Worm (Caenorhabditis elegans) whole organism, mixed stage, embryonic: Measurements from ENCODE around the gene C32D5.10.

Experiments
- M03D4.4 ChIP-seq: sonication (generic microtip); optimal IDR thresholded peaks from 2 replicates; lab custom pipeline; 2017; ENCODE audit warnings: mild to moderate bottlenecking, missing genetic modification characterization, missing compliant biosample characterization
- blmp-1 ChIP-seq: fragments of 150-350 bp; optimal IDR thresholded peaks from 2 replicates; lab custom pipeline; 2014; ENCODE audit warnings: missing biosample characterization, missing genetic modification characterization
- ceh-39 ChIP-seq: fragments of 150-350 bp; optimal IDR thresholded peaks from 2 replicates; lab custom pipeline; 2014; ENCODE audit warnings: missing biosample characterization, missing genetic modification characterization
- ceh-43 ChIP-seq: fragments of 200-800 bp; sonication (Bioruptor generic); optimal IDR thresholded peaks from 2 replicates; lab custom pipeline; 2018; ENCODE audit warnings: mild to moderate bottlenecking, missing genetic modification characterization, moderate library complexity, missing compliant biosample characterization
- ces-1 ChIP-seq: fragments of 150-350 bp; optimal IDR thresholded peaks from 2 replicates; lab custom pipeline; 2014; ENCODE audit warnings: missing biosample characterization, missing genetic modification reagents, missing genetic modification characterization
- cnd-1 ChIP-seq: fragments of 200-800 bp; sonication (Bioruptor generic); optimal IDR thresholded peaks from 2 replicates; lab custom pipeline; 2018; ENCODE audit warnings: mild to moderate bottlenecking, missing genetic modification characterization, missing compliant biosample characterization
- drap-1 ChIP-seq: fragments of 200-800 bp; sonication (Bioruptor generic); optimal IDR thresholded peaks from 3 replicates; lab custom pipeline; 2018; ENCODE audit warnings: mild to moderate bottlenecking, missing genetic modification characterization, missing compliant biosample characterization
- elt-1 ChIP-seq: sonication (generic microtip); optimal IDR thresholded peaks from 2 replicates; lab custom pipeline; 2017; ENCODE audit warnings: missing genetic modification characterization, mild to moderate bottlenecking, missing compliant biosample characterization, antibody characterized with exemption, moderate library complexity, borderline replicate concordance; ENCODE audit not compliant: insufficient read depth
- elt-3 ChIP-seq: fragments of 150-350 bp; optimal IDR thresholded peaks from 2 replicates; lab custom pipeline; 2014; ENCODE audit warnings: missing biosample characterization, missing genetic modification characterization
- flh-1 ChIP-seq: fragments of 200-800 bp; sonication (Bioruptor generic); optimal IDR thresholded peaks from 2 replicates; lab custom pipeline; 2018; ENCODE audit warnings: mild to moderate bottlenecking, missing genetic modification characterization, moderate library complexity, missing compliant biosample characterization
- ham-2 ChIP-seq: fragments of 200-800 bp; sonication (Bioruptor generic); optimal IDR thresholded peaks from 2 replicates; lab custom pipeline; 2018; ENCODE audit warnings: mild to moderate bottlenecking, missing genetic modification characterization, missing compliant biosample characterization
- hlh-1 ChIP-seq: fragments of 150-350 bp; optimal IDR thresholded peaks from 2 replicates; lab custom pipeline; 2014; ENCODE audit warnings: missing biosample characterization, missing genetic modification reagents, missing genetic modification characterization
- lin-13 ChIP-seq: fragments of 150-350 bp; optimal IDR thresholded peaks from 2 replicates; lab custom pipeline; 2014; ENCODE audit warnings: missing biosample characterization, missing genetic modification characterization
- lsy-2 ChIP-seq: fragments of 150-350 bp; optimal IDR thresholded peaks from 2 replicates; lab custom pipeline; 2014; ENCODE audit warnings: missing biosample characterization, missing genetic modification characterization
- mab-5 ChIP-seq: fragments of 150-350 bp; optimal IDR thresholded peaks from 2 replicates; lab custom pipeline; 2014; ENCODE audit warnings: missing biosample characterization, missing genetic modification characterization
- mep-1 ChIP-seq: fragments of 150-350 bp; optimal IDR thresholded peaks from 2 replicates; lab custom pipeline; 2017; ENCODE audit warnings: missing biosample characterization, missing genetic modification reagents, missing genetic modification characterization, inconsistent platforms
- mls-2 ChIP-seq: sonication (generic microtip); optimal IDR thresholded peaks from 2 replicates; lab custom pipeline; 2016; ENCODE audit warnings: mild to moderate bottlenecking, missing genetic modification characterization, moderate library complexity, missing compliant biosample characterization
- nhr-12 ChIP-seq: fragments of 150-350 bp; optimal IDR thresholded peaks from 2 replicates; lab custom pipeline; 2014; ENCODE audit warnings: missing biosample characterization, missing genetic modification characterization
- nhr-2 ChIP-seq: fragments of 150-350 bp; optimal IDR thresholded peaks from 2 replicates; lab custom pipeline; 2014; ENCODE audit warnings: missing biosample characterization, missing genetic modification characterization
- nhr-237 ChIP-seq: fragments of 150-350 bp; optimal IDR thresholded peaks from 2 replicates; lab custom pipeline; 2014; ENCODE audit warnings: missing biosample characterization, missing genetic modification characterization
- nhr-28 ChIP-seq: fragments of 150-350 bp; optimal IDR thresholded peaks from 2 replicates; lab custom pipeline; 2014; ENCODE audit warnings: missing biosample characterization, missing genetic modification characterization
- pha-4 ChIP-seq: fragments of 150-350 bp; optimal IDR thresholded peaks from 2 replicates; lab custom pipeline; 2018; ENCODE audit warnings: missing biosample characterization, missing genetic modification reagents, missing genetic modification characterization
- sem-2 ChIP-seq: fragments of 200-800 bp; sonication (Bioruptor generic); optimal IDR thresholded peaks from 2 replicates; lab custom pipeline; 2018; ENCODE audit warnings: mild to moderate bottlenecking, missing genetic modification characterization, missing compliant biosample characterization
- snpc-4 ChIP-seq: fragments of 150-350 bp; optimal IDR thresholded peaks from 2 replicates; lab custom pipeline; 2014; ENCODE audit warnings: missing biosample characterization, missing genetic modification characterization
- sptf-1 ChIP-seq: sonication (generic microtip); optimal IDR thresholded peaks from 2 replicates; lab custom pipeline; 2017; ENCODE audit warnings: mild to moderate bottlenecking, missing genetic modification characterization, moderate library complexity, missing compliant biosample characterization
- tbx-8 ChIP-seq: fragments of 200-800 bp; sonication (Bioruptor generic); optimal IDR thresholded peaks from 2 replicates; lab custom pipeline; 2018; ENCODE audit warnings: mild to moderate bottlenecking, missing genetic modification characterization, moderate library complexity, missing compliant biosample characterization
- unc-120 ChIP-seq: sonication (generic microtip); optimal IDR thresholded peaks from 2 replicates; lab custom pipeline; 2017; ENCODE audit warnings: missing genetic modification characterization, missing compliant biosample characterization; ENCODE audit not compliant: poor library complexity, severe bottlenecking
- unc-39 ChIP-seq: fragments of 150-350 bp; optimal IDR thresholded peaks from 2 replicates; lab custom pipeline; 2014; ENCODE audit warnings: missing biosample characterization, missing genetic modification characterization
- unc-62 ChIP-seq: fragments of 150-350 bp; optimal IDR thresholded peaks from 2 replicates; lab custom pipeline; 2014; ENCODE audit warnings: missing biosample characterization, missing genetic modification reagents, missing genetic modification characterization
- zip-8 ChIP-seq: fragments of 150-350 bp; optimal IDR thresholded peaks from 2 replicates; lab custom pipeline; 2014; ENCODE audit warnings: missing biosample characterization, missing genetic modification characterization
- ztf-11 ChIP-seq: fragments of 150-350 bp; optimal IDR thresholded peaks from 2 replicates; lab custom pipeline; 2014; ENCODE audit warnings: missing biosample characterization, missing genetic modification characterization

Gene C32D5.10

ce11 chrII:6370110-6370509 lies 18.3 kb upstream of the C32D5.10 start:
- peak; percentile 36 for TF ChIP-seq unc-120
- TF ChIP-seq drap-1 (GFP tag; lab: Kevin White, UChicago) = peak; percentile 48
- no peak for TF ChIP-seq cnd-1
- peak; percentile 88 for TF ChIP-seq ham-2 (GFP tag; lab: Kevin White, UChicago)
- TF ChIP-seq ceh-39 = peak; percentile 71
- TF ChIP-seq hlh-1 (tag; lab: Kevin White, UChicago) = peak; percentile 60
- peak; percentile 75 for TF ChIP-seq mep-1 (tag; lab: Kevin White, UChicago)
- no peak for TF ChIP-seq ceh-43
- TF ChIP-seq tbx-8 (GFP tag; lab: Kevin White, UChicago) = no peak
- no peak for TF ChIP-seq sem-2 (GFP tag; lab: Kevin White, UChicago)
- no peak for TF ChIP-seq nhr-12 (tag; lab: Kevin White, UChicago)
- TF ChIP-seq nhr-28 (tag; lab: Kevin White, UChicago) = no peak
- TF ChIP-seq unc-62 (GFP tag; lab: Kevin White, UChicago) = peak; percentile 46
- TF ChIP-seq nhr-2 (tag; lab: Kevin White, UChicago) = peak; percentile 31
- TF ChIP-seq lsy-2 (tag; lab: Kevin White, UChicago) = peak; percentile 65
- peak; percentile 62 for TF ChIP-seq nhr-237 (tag; lab: Kevin White, UChicago)
- TF ChIP-seq sptf-1 (tag; lab: Kevin White, UChicago) = peak; percentile 50
- peak; percentile 74 for TF ChIP-seq blmp-1 (tag; lab: Kevin White, UChicago)
- TF ChIP-seq ces-1 (GFP tag; lab: Kevin White, UChicago) = peak; percentile 95
- TF ChIP-seq lin-13 (tag; lab: Kevin White, UChicago) = peak; percentile 15
- peak; percentile 66 for TF ChIP-seq pha-4 (tag; lab: Kevin White, UChicago)

- TF ChIP-seq nhr-28 (tag; lab: Kevin White, UChicago) (no peak), ceh-43 (no peak), tbx-8 (GFP tag; lab: Kevin White, UChicago) (no peak), unc-120 (no peak)
Observed at ce11 chrII:6366696-6367095, 14.9 kb upstream of the C32D5.10 start, which contains the start of gene ctsa-4.1. ctsa-4.1 (plus strand) TSS chrII:6366996.

- TF ChIP-seq nhr-237 (tag; lab: Kevin White, UChicago) (no peak), pha-4 (tag; lab: Kevin White, UChicago) (no peak), cnd-1 (no peak), lin-13 (tag; lab: Kevin White, UChicago) (no peak), elt-1 (tag; lab: Kevin White, UChicago) (no peak), mls-2 (tag; lab: Kevin White, UChicago) (no peak), elt-3 (tag; lab: Kevin White, UChicago) (no peak), nhr-2 (tag; lab: Kevin White, UChicago) (no peak), ham-2 (GFP tag; lab: Kevin White, UChicago) (no peak), drap-1 (GFP tag; lab: Kevin White, UChicago) (no peak), mab-5 (tag; lab: Kevin White, UChicago) (no peak), unc-39 (tag; lab: Kevin White, UChicago) (no peak), zip-8 (no peak), nhr-12 (tag; lab: Kevin White, UChicago) (no peak), ces-1 (GFP tag; lab: Kevin White, UChicago) (no peak), ztf-11 (tag; lab: Kevin White, UChicago) (no peak), snpc-4 (tag; lab: Kevin White, UChicago) (no peak)
Observed at ce11 chrII:6365237-6365815, 13.5 kb upstream of the C32D5.10 start, which contains the start of the genes ani-2 and clec-88. ani-2 (minus strand) TSS chrII:6365367. clec-88 (plus strand) TSS chrII:6365722.

- peak; percentile 8 for TF ChIP-seq drap-1 (GFP tag; lab: Kevin White, UChicago)
- peak; percentile 57 for TF ChIP-seq lsy-2 (tag; lab: Kevin White, UChicago)
- TF ChIP-seq unc-39 (tag; lab: Kevin White, UChicago) = no peak
- TF ChIP-seq mep-1 (tag; lab: Kevin White, UChicago) = peak; percentile 72
- no peak for TF ChIP-seq mls-2 (tag; lab: Kevin White, UChicago)
- no peak for TF ChIP-seq ceh-39
- peak; percentile 21 for TF ChIP-seq M03D4.4 (tag; lab: Kevin White, UChicago)
- TF ChIP-seq nhr-2 (tag; lab: Kevin White, UChicago) = no peak
- TF ChIP-seq elt-3 (tag; lab: Kevin White, UChicago) = no peak
- TF ChIP-seq lin-13 (tag; lab: Kevin White, UChicago) = peak; percentile 62
- TF ChIP-seq flh-1 (GFP tag; lab: Kevin White, UChicago) = no peak
- TF ChIP-seq blmp-1 (tag; lab: Kevin White, UChicago) = no peak
- peak; percentile 3 for TF ChIP-seq sptf-1 (tag; lab: Kevin White, UChicago)
- no peak for TF ChIP-seq unc-62 (GFP tag; lab: Kevin White, UChicago)
- peak; percentile 65 for TF ChIP-seq unc-120
- peak; percentile 27 for TF ChIP-seq hlh-1 (tag; lab: Kevin White, UChicago)
- peak; percentile 2 for TF ChIP-seq pha-4 (tag; lab: Kevin White, UChicago)
- TF ChIP-seq cnd-1 = peak; percentile 0
- TF ChIP-seq snpc-4 (tag; lab: Kevin White, UChicago) = no peak
Observed at ce11 chrII:6360822-6361221, 9.0 kb upstream of the C32D5.10 start, which contains the start of gene K10B2.4. K10B2.4 (minus strand) TSS chrII:6360959.
